Fruit fly (Drosophila melanogaster) whole organism, wandering third instar larva: Measurements from ENCODE around the gene CG33095.

ENCODE experiments used
- Abd-B ChIP-seq: fragments of >200 bp; optimal IDR thresholded peaks from 2 replicates; lab custom pipeline; 2017; ENCODE audit warnings: missing biosample characterization, missing genetic modification characterization
- CG32264 ChIP-seq: fragments of 200-800 bp; sonication (Bioruptor generic); optimal IDR thresholded peaks from 2 replicates; lab custom pipeline; 2016; ENCODE audit warnings: missing biosample characterization, missing genetic modification characterization
- CG9705 ChIP-seq: fragments of 200-800 bp; sonication (Bioruptor generic); optimal IDR thresholded peaks from 2 replicates; lab custom pipeline; 2018; ENCODE audit warnings: missing biosample characterization, mild to moderate bottlenecking, missing genetic modification characterization
- CrebA ChIP-seq: fragments of 200-800 bp; sonication (Bioruptor generic); optimal IDR thresholded peaks from 2 replicates; lab custom pipeline; 2016; ENCODE audit warnings: missing biosample characterization, mild to moderate bottlenecking, missing genetic modification characterization, borderline replicate concordance
- Dfd ChIP-seq: fragments of >200 bp; optimal IDR thresholded peaks from 2 replicates; lab custom pipeline; 2017; ENCODE audit warnings: missing biosample characterization, missing genetic modification characterization
- Dif ChIP-seq: fragments of 200-275, 200-300 bp; sonication (Bioruptor generic); optimal IDR thresholded peaks from 2 replicates; lab custom pipeline; 2018; ENCODE audit warnings: missing biosample characterization, missing genetic modification characterization; ENCODE audit not compliant: partially characterized antibody
- GATAd ChIP-seq: sonication (Bioruptor generic); optimal IDR thresholded peaks from 2 replicates; lab custom pipeline; 2016; ENCODE audit warnings: missing biosample characterization, missing genetic modification characterization
- HLH106 ChIP-seq: fragments of 200-800 bp; optimal IDR thresholded peaks from 3 replicates; lab custom pipeline; 2019; ENCODE audit warnings: missing biosample characterization, mild to moderate bottlenecking, missing genetic modification characterization, moderate library complexity
- Hnf4 ChIP-seq: fragments of 200-800 bp; sonication (Bioruptor generic); optimal IDR thresholded peaks from 2 replicates; lab custom pipeline; 2016; ENCODE audit warnings: missing biosample characterization, mild to moderate bottlenecking, missing genetic modification characterization
- Hr78 ChIP-seq: fragments of >200 bp; optimal IDR thresholded peaks from 2 replicates; lab custom pipeline; 2017; ENCODE audit warnings: missing biosample characterization, missing genetic modification characterization
- Hr83 ChIP-seq: fragments of 200-300 bp; sonication (Bioruptor generic); optimal IDR thresholded peaks from 2 replicates; lab custom pipeline; 2016; ENCODE audit warnings: missing biosample characterization, mild to moderate bottlenecking, missing genetic modification characterization, moderate library complexity; ENCODE audit not compliant: poor library complexity, severe bottlenecking
- Jra ChIP-seq: sonication (Bioruptor generic); optimal IDR thresholded peaks from 2 replicates; lab custom pipeline; 2016; ENCODE audit warnings: missing biosample characterization, missing genetic modification characterization
- Mio ChIP-seq: sonication (Bioruptor generic); optimal IDR thresholded peaks from 2 replicates; lab custom pipeline; 2016; ENCODE audit warnings: missing biosample characterization, missing genetic modification characterization
- Myc ChIP-seq: fragments of >200 bp; optimal IDR thresholded peaks from 2 replicates; lab custom pipeline; 2017
- N ChIP-seq: fragments of >200 bp; optimal IDR thresholded peaks from 2 replicates; lab custom pipeline; 2018; ENCODE audit warnings: missing biosample characterization, missing external identifiers, missing genetic modification characterization
- OdsH ChIP-seq: fragments of 200-800 bp; sonication (Bioruptor generic); optimal IDR thresholded peaks from 2 replicates; lab custom pipeline; 2016; ENCODE audit warnings: missing biosample characterization, mild to moderate bottlenecking, missing genetic modification characterization
- Rel ChIP-seq, 2 experiments: fragments of 200-800 bp; sonication (Bioruptor generic) in 1 of 2; optimal IDR thresholded peaks; 2 replicates in 1 of 2; 3 replicates in 1 of 2; lab custom pipeline; 2016 to 2019; ENCODE audit warnings: mild to moderate bottlenecking in 2 of 2, missing biosample characterization in 2 of 2, missing genetic modification characterization in 2 of 2, moderate library complexity in 1 of 2
- Sp1 ChIP-seq: fragments of 200-800 bp; sonication (Bioruptor generic); optimal IDR thresholded peaks from 3 replicates; lab custom pipeline; 2019; ENCODE audit warnings: missing biosample characterization, mild to moderate bottlenecking, missing genetic modification characterization, moderate library complexity
- Vsx2 ChIP-seq: fragments of 200-300, 225-300 bp; sonication (Bioruptor generic); optimal IDR thresholded peaks from 2 replicates; lab custom pipeline; 2018; ENCODE audit warnings: missing biosample characterization, missing genetic modification characterization; ENCODE audit not compliant: partially characterized antibody
- br ChIP-seq: fragments of 200-800 bp; sonication (Bioruptor generic); optimal IDR thresholded peaks from 2 replicates; lab custom pipeline; 2016; ENCODE audit warnings: missing biosample characterization, missing genetic modification characterization
- brk ChIP-seq: fragments of 200-800 bp; sonication (Bioruptor generic); optimal IDR thresholded peaks from 2 replicates; lab custom pipeline; 2016; ENCODE audit warnings: missing biosample characterization, mild to moderate bottlenecking, missing genetic modification characterization
- dl ChIP-seq, 2 experiments: fragments of 175-275, 200-275 bp in 1 of 2; fragments of 200-275 bp in 1 of 2; sonication (Bioruptor generic); optimal IDR thresholded peaks; lab custom pipeline; 2018; ENCODE audit warnings: mild to moderate bottlenecking in 2 of 2, missing biosample characterization in 2 of 2, missing genetic modification characterization in 2 of 2, moderate library complexity in 2 of 2; ENCODE audit not compliant: partially characterized antibody in 2 of 2, insufficient read depth in 1 of 2
- dmrt93B ChIP-seq: fragments of 200-800 bp; sonication (Bioruptor generic); optimal IDR thresholded peaks from 2 replicates; lab custom pipeline; 2018; ENCODE audit warnings: missing biosample characterization, mild to moderate bottlenecking, missing genetic modification characterization
- dsf ChIP-seq: sonication (Bioruptor generic); optimal IDR thresholded peaks from 2 replicates; lab custom pipeline; 2016; ENCODE audit warnings: missing biosample characterization, missing genetic modification characterization, borderline replicate concordance
- ey ChIP-seq: fragments of 200-800 bp; sonication (Bioruptor generic); optimal IDR thresholded peaks from 2 replicates; lab custom pipeline; 2016; ENCODE audit warnings: missing biosample characterization, missing genetic modification characterization
- foxo ChIP-seq, 2 experiments: fragments of 200-800 bp; sonication (Bioruptor generic); optimal IDR thresholded peaks; 2 replicates in 1 of 2; 3 replicates in 1 of 2; lab custom pipeline; 2016 to 2017; ENCODE audit warnings: missing biosample characterization in 2 of 2, missing genetic modification characterization in 2 of 2
- fru ChIP-seq: fragments of 200-800 bp; sonication (Bioruptor generic); optimal IDR thresholded peaks from 3 replicates; lab custom pipeline; 2016; ENCODE audit warnings: missing biosample characterization, mild to moderate bottlenecking, missing genetic modification characterization
- h ChIP-seq: fragments of 200-800 bp; sonication (Bioruptor generic); optimal IDR thresholded peaks from 3 replicates; lab custom pipeline; 2016; ENCODE audit warnings: missing biosample characterization, mild to moderate bottlenecking, missing genetic modification characterization
- jim ChIP-seq: fragments of 175-275, 200-325 bp; sonication (Bioruptor generic); optimal IDR thresholded peaks from 2 replicates; lab custom pipeline; 2016; ENCODE audit warnings: missing biosample characterization, mild to moderate bottlenecking, missing genetic modification characterization
- lola ChIP-seq: fragments of >200 bp; optimal IDR thresholded peaks from 2 replicates; lab custom pipeline; 2017; ENCODE audit warnings: missing biosample characterization, missing genetic modification characterization
- pan ChIP-seq: fragments of >200 bp; optimal IDR thresholded peaks from 2 replicates; lab custom pipeline; 2017
- psq ChIP-seq: fragments of 200-800 bp; sonication (Bioruptor generic); optimal IDR thresholded peaks from 3 replicates; lab custom pipeline; 2017; ENCODE audit warnings: missing biosample characterization, mild to moderate bottlenecking, missing genetic modification characterization, moderate library complexity
- rgr ChIP-seq: fragments of 200-800 bp; sonication (Bioruptor generic); optimal IDR thresholded peaks from 3 replicates; lab custom pipeline; 2016; ENCODE audit warnings: missing biosample characterization, mild to moderate bottlenecking, missing genetic modification characterization
- sage ChIP-seq: fragments of 200-800 bp; sonication (Bioruptor generic); optimal IDR thresholded peaks from 2 replicates; lab custom pipeline; 2016; ENCODE audit warnings: missing biosample characterization, mild to moderate bottlenecking, missing genetic modification characterization
- sv ChIP-seq: fragments of 200-800 bp; sonication (Bioruptor generic); optimal IDR thresholded peaks from 3 replicates; lab custom pipeline; 2016; ENCODE audit warnings: missing biosample characterization, missing genetic modification characterization
- tai ChIP-seq: sonication (Bioruptor generic); optimal IDR thresholded peaks from 2 replicates; lab custom pipeline; 2016; ENCODE audit warnings: missing biosample characterization, missing genetic modification characterization
- usp ChIP-seq: fragments of >200 bp; optimal IDR thresholded peaks from 2 replicates; lab custom pipeline; 2017; ENCODE audit warnings: missing biosample characterization, missing genetic modification characterization
- woc ChIP-seq: sonication (Bioruptor generic); optimal IDR thresholded peaks from 2 replicates; lab custom pipeline; 2016; ENCODE audit warnings: missing biosample characterization, mild to moderate bottlenecking, missing genetic modification characterization

CG33095 gene

dm6 chr3R:25050649-25051048 lies 46.8 kb upstream of the CG33095 start:
- TF ChIP-seq HLH106 (tag; lab: Kevin White, UChicago) (no peak), br (no peak), sv (GFP tag; lab: Kevin White, UChicago) (no peak), usp (no peak), Vsx2 (no peak), lola (GFP tag; lab: Kevin White, UChicago) (no peak), Hr83 (no peak), Jra (GFP tag; lab: Kevin White, UChicago) (no peak), Hnf4 (GFP tag; lab: Kevin White, UChicago) (no peak), Hr78 (GFP tag; lab: Kevin White, UChicago) (no peak), fru (GFP tag; lab: Kevin White, UChicago) (no peak), CG9705 (GFP tag; lab: Kevin White, UChicago) (no peak)

DNA sequence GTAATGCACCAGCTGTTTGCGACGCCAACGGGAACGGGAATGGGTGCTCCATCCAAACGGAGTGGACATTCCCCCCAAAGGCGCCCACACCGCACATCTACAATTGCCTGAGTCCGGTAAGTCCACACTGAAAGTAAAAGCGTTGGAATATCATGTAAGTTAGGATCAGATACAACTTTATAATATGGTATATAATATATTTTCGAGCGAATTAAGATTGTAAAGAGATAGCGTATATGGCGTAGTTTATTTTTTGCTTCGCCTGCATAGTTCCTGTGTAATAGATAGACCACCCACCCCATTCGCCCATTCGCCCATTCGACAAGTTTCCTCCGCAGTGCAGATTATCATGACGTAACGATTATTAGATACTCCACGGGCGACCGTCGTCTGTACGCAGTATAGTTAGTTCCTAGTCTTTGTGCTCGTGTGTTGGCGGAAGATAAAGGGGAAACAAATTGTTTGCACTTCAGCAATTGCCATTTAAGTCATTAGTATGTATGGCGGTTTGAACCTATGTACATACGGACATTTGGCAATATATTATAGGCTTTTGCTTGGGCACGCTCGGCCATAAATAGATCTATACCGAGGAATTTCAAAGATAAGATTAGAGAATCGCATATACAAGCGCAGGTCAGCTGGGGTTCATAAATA lies 45.9 kb upstream of the CG33095 start:
- no peak for TF ChIP-seq psq (GFP tag; lab: Kevin White, UChicago)
- TF ChIP-seq h: peak; percentile 24

dm6 chr3R:25054451-25055188 lies 42.9 kb upstream of the CG33095 start, which contains the start of gene CG31109:
Gene CG31109 (minus strand): TSS chr3R:25054653.
- TF ChIP-seq lola (GFP tag; lab: Kevin White, UChicago) (no peak), CrebA (GFP tag; lab: Kevin White, UChicago) (no peak), Hr78 (GFP tag; lab: Kevin White, UChicago) (no peak), dsf (GFP tag; lab: Kevin White, UChicago) (no peak), h (peak; percentile 18), OdsH (GFP tag; lab: Kevin White, UChicago) (no peak), Dfd (no peak), sv (GFP tag; lab: Kevin White, UChicago) (no peak), Sp1 (GFP tag; lab: Kevin White, UChicago) (no peak), tai (GFP tag; lab: Kevin White, UChicago) (peak; percentile 4), CG9705 (GFP tag; lab: Kevin White, UChicago) (peak; percentile 32), ey (no peak), HLH106 (tag; lab: Kevin White, UChicago) (peak; percentile 31), woc (GFP tag; lab: Kevin White, UChicago) (peak; percentile 7), pan (lab: Kevin White, UChicago) (no peak), Rel (GFP tag; optimal IDR thresholded peaks at IDR 0.05; lab: Kevin White, UChicago) (no peak), Rel (tag; optimal IDR thresholded peaks at IDR 0.05; lab: Kevin White, UChicago) (peak; percentile 2), Jra (GFP tag; lab: Kevin White, UChicago) (no peak), psq (GFP tag; lab: Kevin White, UChicago) (no peak), brk (GFP tag; lab: Kevin White, UChicago) (peak; percentile 27), rgr (GFP tag; lab: Kevin White, UChicago) (peak; percentile 55), Abd-B (GFP tag; lab: Kevin White, UChicago) (no peak), Mio (no peak), Vsx2 (no peak), usp (no peak), br (no peak), jim (GFP tag; lab: Kevin White, UChicago) (no peak), dl (GFP tag; optimal IDR thresholded peaks at IDR 0.05; lab: Kevin White, UChicago; ENCODE audit: insufficient read depth in 1 of 2, partially characterized antibody in 2 of 2) (no peak), sage (GFP tag; lab: Kevin White, UChicago) (no peak), GATAd (no peak), foxo (GFP tag; optimal IDR thresholded peaks at IDR 0.05; lab: Kevin White, UChicago) (peak in 1 of 2 experiments; percentile 39), Dif (no peak), fru (GFP tag; lab: Kevin White, UChicago) (no peak), N (GFP tag; lab: Kevin White, UChicago) (no peak), dmrt93B (GFP tag; lab: Kevin White, UChicago) (no peak), Myc (lab: Kevin White, UChicago) (no peak), Hr83 (peak; percentile 41), Hnf4 (GFP tag; lab: Kevin White, UChicago) (peak; percentile 46), CG32264 (no peak)
